Worm (Caenorhabditis elegans): ENCODE data around the gene Y56A3A.6.

The Y56A3A.6 gene

ce11 chrIII:11878751-11879150, at the start of gene Y56A3A.6:
Gene Y56A3A.6 (minus strand): TSS chrIII:11878803.
- no peak for TF ChIP-seq T23F11.4 (GFP tag; optimal IDR thresholded peaks at IDR 0.05)
- no peak for TF ChIP-seq fax-1 (tag; optimal IDR thresholded peaks at IDR 0.05)
- no peak for TF ChIP-seq Y22D7AL.16 (tag; optimal IDR thresholded peaks at IDR 0.05)
- no peak for TF ChIP-seq ets-4 (tag; optimal IDR thresholded peaks at IDR 0.05)
- TF ChIP-seq elt-2 (tag; optimal IDR thresholded peaks at IDR 0.05) = peak; percentile 79

DNA sequence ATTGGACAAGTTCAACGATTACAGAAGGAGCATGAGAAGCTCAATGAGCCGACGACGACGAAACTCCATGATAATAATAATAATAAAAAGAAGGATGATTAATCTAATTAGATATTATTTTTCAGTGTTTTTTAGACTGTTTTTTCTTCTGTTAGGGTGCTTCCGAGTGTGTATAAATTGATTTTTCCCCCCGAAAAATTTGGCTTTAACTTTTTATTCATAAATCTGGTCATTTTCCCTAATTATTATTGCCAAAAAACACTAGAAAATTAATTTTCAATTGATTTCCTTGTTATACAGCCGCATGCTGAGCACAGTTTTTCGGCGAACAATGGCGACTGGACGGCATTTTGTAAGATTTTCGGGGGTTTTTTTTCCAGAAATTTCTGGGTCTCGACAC, 45.0 kb upstream of the Y56A3A.6 start, which contains the start of gene nft-1:
nft-1 (plus strand) TSS at position 301 of the 400 bp plus-strand sequence.
- TF ChIP-seq nfya-1 (tag; optimal IDR thresholded peaks at IDR 0.05) (no peak), ceh-6 (GFP tag; optimal IDR thresholded peaks at IDR 0.05) (no peak), tbx-7 (tag; optimal IDR thresholded peaks at IDR 0.05) (no peak), madf-2 (tag; optimal IDR thresholded peaks at IDR 0.05) (no peak), dmd-4 (tag; optimal IDR thresholded peaks at IDR 0.05; ENCODE audit: borderline replicate concordance) (no peak), npax-4 (tag; optimal IDR thresholded peaks at IDR 0.05) (no peak), pat-9 (tag; optimal IDR thresholded peaks at IDR 0.05) (no peak), syd-9 (tag; optimal IDR thresholded peaks at IDR 0.05) (no peak), elt-4 (tag; optimal IDR thresholded peaks at IDR 0.05) (no peak), hlh-15 (tag; optimal IDR thresholded peaks at IDR 0.05) (no peak), ceh-30 (tag; optimal IDR thresholded peaks at IDR 0.05) (no peak), mec-3 (tag; optimal IDR thresholded peaks at IDR 0.05; ENCODE audit: borderline replicate concordance) (no peak)

- TF ChIP-seq ama-1 (optimal IDR thresholded peaks at IDR 0.05) = peak; percentile 72
- no peak for TF ChIP-seq ref-2 (tag; optimal IDR thresholded peaks at IDR 0.05)
Observed at ce11 chrIII:11921658-11922098, 43.1 kb upstream of the Y56A3A.6 start, which contains the start of gene Y56A3A.22. Gene Y56A3A.22 (plus strand): TSS chrIII:11921692.

ce11 chrIII:11920187-11920785, 41.7 kb upstream of the Y56A3A.6 start, which contains the start of the genes ccf-1 and trap-4:
Gene ccf-1 (minus strand): TSS chrIII:11920237.
Gene trap-4 (plus strand): TSS chrIII:11920735.
- TF ChIP-seq ceh-34 (tag; optimal IDR thresholded peaks at IDR 0.05) = no peak
- no peak for TF ChIP-seq dve-1 (tag; optimal IDR thresholded peaks at IDR 0.05)
- peak; percentile 24 for TF ChIP-seq ceh-30 (tag; optimal IDR thresholded peaks at IDR 0.05)
- TF ChIP-seq elt-2 (tag; optimal IDR thresholded peaks at IDR 0.05) = peak; percentile 12
- TF ChIP-seq ceh-6 (GFP tag; optimal IDR thresholded peaks at IDR 0.05) = no peak
- TF ChIP-seq nfya-1 (tag; optimal IDR thresholded peaks at IDR 0.05) = peak; percentile 36
- no peak for TF ChIP-seq ceh-45 (GFP tag; IDR thresholded peaks at IDR 0.05)
- TF ChIP-seq nhr-11 (tag; optimal IDR thresholded peaks at IDR 0.05) = no peak
- no peak for TF ChIP-seq tbx-7 (tag; optimal IDR thresholded peaks at IDR 0.05)
- no peak for TF ChIP-seq ceh-9 (tag; optimal IDR thresholded peaks at IDR 0.05)
- TF ChIP-seq unc-55 (GFP tag; optimal IDR thresholded peaks at IDR 0.05) = peak; percentile 12
- no peak for TF ChIP-seq pax-1 (tag; optimal IDR thresholded peaks at IDR 0.05)
- no peak for TF ChIP-seq ceh-31 (tag; optimal IDR thresholded peaks at IDR 0.05)

DNA sequence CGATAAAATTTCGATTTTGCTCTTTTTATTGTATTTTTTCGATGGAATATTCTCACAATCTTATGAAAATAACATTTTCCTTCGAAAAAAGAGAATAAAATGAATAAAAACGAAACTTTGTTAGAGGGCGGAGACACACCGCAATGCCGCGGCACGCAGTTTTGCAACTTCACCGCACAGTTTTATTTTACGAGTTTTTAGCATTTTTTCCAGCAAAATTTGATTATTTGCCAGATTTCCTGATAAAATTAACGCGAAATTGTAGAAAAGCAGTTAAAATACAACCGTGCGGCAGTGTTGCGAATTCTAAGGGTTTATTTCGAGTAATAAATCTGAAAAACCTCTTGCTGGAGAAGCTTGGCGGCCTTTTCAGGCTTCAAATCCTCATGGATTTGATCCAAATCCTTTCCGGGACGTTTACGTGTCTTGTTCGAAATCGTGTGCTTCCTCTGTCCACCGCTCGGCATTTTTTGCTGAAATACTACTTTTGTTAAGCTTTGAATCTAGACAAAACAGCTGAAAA, 39.7 kb upstream of the Y56A3A.6 start, which contains the start of gene znf-593:
znf-593 (minus strand) TSS at position 473 of the 523 bp plus-strand sequence.
- no peak for TF ChIP-seq fkh-10 (GFP tag; optimal IDR thresholded peaks at IDR 0.05)
- TF ChIP-seq ttx-3 (tag; optimal IDR thresholded peaks at IDR 0.05) = no peak
- TF ChIP-seq ref-2 (tag; optimal IDR thresholded peaks at IDR 0.05) = no peak
- TF ChIP-seq sox-4 (tag; optimal IDR thresholded peaks at IDR 0.05) = no peak
- no peak for TF ChIP-seq hlh-8 (tag; optimal IDR thresholded peaks at IDR 0.05)
- peak; percentile 28 for TF ChIP-seq K02D7.2 (tag; optimal IDR thresholded peaks at IDR 0.05)
- no peak for TF ChIP-seq ceh-22 (tag; optimal IDR thresholded peaks at IDR 0.05)
